Fruit fly (Drosophila melanogaster) whole organism, adult: ENCODE measurements around the gene PH4alphaSG2.

ENCODE experiments used
- CG11617 ChIP-seq: fragments of 200-800 bp; sonication (Bioruptor generic); optimal IDR thresholded peaks from 2 replicates; lab custom pipeline; 2017; ENCODE audit warnings: mild to moderate bottlenecking, missing biosample characterization, missing genetic modification reagents, missing genetic modification characterization
- CG12768 ChIP-seq: fragments of 200-800 bp; sonication (Bioruptor generic); optimal IDR thresholded peaks from 2 replicates; lab custom pipeline; 2017; ENCODE audit warnings: missing biosample characterization, missing genetic modification characterization, mild to moderate bottlenecking, moderate library complexity, missing genetic modification reagents
- CG14711 ChIP-seq: fragments of 200-800 bp; sonication (Bioruptor generic); optimal IDR thresholded peaks from 2 replicates; lab custom pipeline; 2018; ENCODE audit warnings: missing biosample characterization, mild to moderate bottlenecking, missing genetic modification characterization, moderate library complexity
- CG1620 ChIP-seq: fragments of 200-800 bp; sonication (Bioruptor generic); optimal IDR thresholded peaks from 2 replicates; lab custom pipeline; 2016; ENCODE audit warnings: missing biosample characterization, missing genetic modification characterization
- CG33017 ChIP-seq: fragments of 200-800 bp; sonication (Bioruptor generic); optimal IDR thresholded peaks from 2 replicates; lab custom pipeline; 2018; ENCODE audit warnings: missing biosample characterization, mild to moderate bottlenecking, missing genetic modification characterization, moderate library complexity
- CG5204 ChIP-seq: fragments of 200-800 bp; sonication (Bioruptor generic); optimal IDR thresholded peaks from 2 replicates; lab custom pipeline; 2016; ENCODE audit warnings: missing biosample characterization, missing genetic modification characterization
- CG7045 ChIP-seq: fragments of 200-800 bp; sonication (Bioruptor generic); optimal IDR thresholded peaks from 2 replicates; lab custom pipeline; 2017; ENCODE audit warnings: missing biosample characterization, mild to moderate bottlenecking, missing genetic modification characterization
- CG7101 ChIP-seq: fragments of 200-800 bp; sonication (Bioruptor generic); optimal IDR thresholded peaks from 2 replicates; lab custom pipeline; 2018; ENCODE audit warnings: missing biosample characterization, mild to moderate bottlenecking, missing genetic modification characterization, moderate library complexity
- Clk ChIP-seq: fragments of 200-800 bp; sonication (Bioruptor generic); optimal IDR thresholded peaks from 2 replicates; lab custom pipeline; 2017; ENCODE audit warnings: missing biosample characterization, missing genetic modification characterization
- Crg-1 ChIP-seq: fragments of 200-800 bp; sonication (Bioruptor generic); optimal IDR thresholded peaks from 2 replicates; lab custom pipeline; 2016; ENCODE audit warnings: missing biosample characterization, missing genetic modification characterization
- Hr96 ChIP-seq: fragments of 200-800 bp; sonication (Bioruptor generic); optimal IDR thresholded peaks from 2 replicates; lab custom pipeline; 2016; ENCODE audit warnings: missing biosample characterization, missing genetic modification characterization
- Mnt ChIP-seq: fragments of 200-800 bp; sonication (Bioruptor generic); optimal IDR thresholded peaks from 2 replicates; lab custom pipeline; 2016; ENCODE audit warnings: missing biosample characterization, mild to moderate bottlenecking, missing genetic modification characterization
- bab1 ChIP-seq: fragments of 200-800 bp; sonication (Bioruptor generic); optimal IDR thresholded peaks from 3 replicates; lab custom pipeline; 2019; ENCODE audit warnings: missing biosample characterization, mild to moderate bottlenecking, missing genetic modification characterization, moderate library complexity
- cic ChIP-seq: fragments of 200-800 bp; sonication (Bioruptor generic); optimal IDR thresholded peaks from 2 replicates; lab custom pipeline; 2017; ENCODE audit warnings: missing biosample characterization, mild to moderate bottlenecking, missing genetic modification characterization, moderate library complexity
- cnc ChIP-seq, 2 experiments: fragments of >200 bp; optimal IDR thresholded peaks; 2 replicates each; lab custom pipeline; 2017
- kay ChIP-seq: fragments of 200-800 bp; sonication (Bioruptor generic); peaks from one replicate; lab custom pipeline; 2016; ENCODE audit warnings: missing biosample characterization, missing genetic modification characterization, borderline replicate concordance
- pad ChIP-seq: fragments of 200-800 bp; sonication (Bioruptor generic); optimal IDR thresholded peaks from 3 replicates; lab custom pipeline; 2017; ENCODE audit warnings: missing biosample characterization, missing genetic modification characterization, mild to moderate bottlenecking, moderate library complexity, missing genetic modification reagents
- tj ChIP-seq: fragments of 200-800 bp; sonication (Bioruptor generic); optimal IDR thresholded peaks from 3 replicates; lab custom pipeline; 2017; ENCODE audit warnings: missing biosample characterization, mild to moderate bottlenecking, missing genetic modification characterization, moderate library complexity
- toe ChIP-seq: fragments of 200-800 bp; sonication (Bioruptor generic); optimal IDR thresholded peaks from 2 replicates; lab custom pipeline; 2016; ENCODE audit warnings: missing biosample characterization, missing genetic modification characterization

Gene PH4alphaSG2

dm6 chr3R:30476367-30476766, 13.5 kb upstream of the PH4alphaSG2 start, which contains the start of gene spdo:
Gene spdo (plus strand): TSS chr3R:30476684.
- TF ChIP-seq Clk (GFP tag; lab: Kevin White, UChicago) (no peak), bab1 (GFP tag; lab: Kevin White, UChicago) (no peak), pad (GFP tag; lab: Kevin White, UChicago) (no peak), CG33017 (tag; lab: Kevin White, UChicago) (no peak), Hr96 (no peak), cic (GFP tag; lab: Kevin White, UChicago) (no peak), CG11617 (GFP tag; lab: Kevin White, UChicago) (no peak), cnc (optimal IDR thresholded peaks at IDR 0.05; lab: Kevin White, UChicago) (no peak)

- TF ChIP-seq cnc (optimal IDR thresholded peaks at IDR 0.05; lab: Kevin White, UChicago) (no peak), cic (GFP tag; lab: Kevin White, UChicago) (no peak), Hr96 (no peak), pad (GFP tag; lab: Kevin White, UChicago) (no peak), CG14711 (tag; lab: Kevin White, UChicago) (no peak), kay (GFP tag; lab: Kevin White, UChicago) (no peak), CG1620 (no peak), CG12768 (no peak), tj (GFP tag; lab: Kevin White, UChicago) (no peak), bab1 (GFP tag; lab: Kevin White, UChicago) (no peak)
Observed at dm6 chr3R:30487828-30488227, 2.0 kb upstream of the PH4alphaSG2 start, which contains the start of gene Jon99Fii. Gene Jon99Fii (minus strand): TSS chr3R:30487928.

dm6 chr3R:30488663-30489062, 1.2 kb upstream of the PH4alphaSG2 start, which contains the start of gene Jon99Fi:
Gene Jon99Fi (plus strand): TSS chr3R:30488963.
- TF ChIP-seq pad (GFP tag; lab: Kevin White, UChicago), result no peak
- TF ChIP-seq CG11617 (GFP tag; lab: Kevin White, UChicago), result no peak
- no peak for TF ChIP-seq kay (GFP tag; lab: Kevin White, UChicago)
- TF ChIP-seq CG5204 (GFP tag; lab: Kevin White, UChicago), result no peak
- no peak for TF ChIP-seq cnc (optimal IDR thresholded peaks at IDR 0.05; lab: Kevin White, UChicago)
- TF ChIP-seq CG7045, result no peak
- no peak for TF ChIP-seq CG1620
- no peak for TF ChIP-seq cic (GFP tag; lab: Kevin White, UChicago)
- TF ChIP-seq CG7101 (tag; lab: Kevin White, UChicago), result no peak
- no peak for TF ChIP-seq Clk (GFP tag; lab: Kevin White, UChicago)
- TF ChIP-seq tj (GFP tag; lab: Kevin White, UChicago), result no peak

- no peak for TF ChIP-seq CG7045
- TF ChIP-seq CG33017 (tag; lab: Kevin White, UChicago), result no peak
- TF ChIP-seq bab1 (GFP tag; lab: Kevin White, UChicago), result no peak
- no peak for TF ChIP-seq CG11617 (GFP tag; lab: Kevin White, UChicago)
- no peak for TF ChIP-seq toe
- TF ChIP-seq cic (GFP tag; lab: Kevin White, UChicago), result no peak
Observed at dm6 chr3R:30496103-30496858, 6.4 kb downstream of the PH4alphaSG2 start, which contains the start of gene PH4alphaMP. Gene PH4alphaMP (minus strand): TSS chr3R:30496153.

- TF ChIP-seq CG7045 (no peak), Clk (GFP tag; lab: Kevin White, UChicago) (no peak), CG5204 (GFP tag; lab: Kevin White, UChicago) (no peak), cic (GFP tag; lab: Kevin White, UChicago) (no peak), cnc (optimal IDR thresholded peaks at IDR 0.05; lab: Kevin White, UChicago) (no peak), Mnt (GFP tag; lab: Kevin White, UChicago) (no peak), pad (GFP tag; lab: Kevin White, UChicago) (no peak), Hr96 (no peak), bab1 (GFP tag; lab: Kevin White, UChicago) (no peak)
Observed at dm6 chr3R:30500226-30500625, 10.4 kb downstream of the PH4alphaSG2 start, which contains the start of gene PH4alphaNE1. Gene PH4alphaNE1 (minus strand): TSS chr3R:30500326.

- no peak for TF ChIP-seq CG7045
- no peak for TF ChIP-seq CG11617 (GFP tag; lab: Kevin White, UChicago)
- no peak for TF ChIP-seq cic (GFP tag; lab: Kevin White, UChicago)
- TF ChIP-seq toe, result no peak
- no peak for TF ChIP-seq tj (GFP tag; lab: Kevin White, UChicago)
- no peak for TF ChIP-seq Mnt (GFP tag; lab: Kevin White, UChicago)
- no peak for TF ChIP-seq CG33017 (tag; lab: Kevin White, UChicago)
- TF ChIP-seq Crg-1 (GFP tag; lab: Kevin White, UChicago), result no peak
- no peak for TF ChIP-seq CG5204 (GFP tag; lab: Kevin White, UChicago)
- no peak for TF ChIP-seq kay (GFP tag; lab: Kevin White, UChicago)
- TF ChIP-seq cnc (optimal IDR thresholded peaks at IDR 0.05; lab: Kevin White, UChicago), result no peak
- TF ChIP-seq Hr96, result no peak
- TF ChIP-seq Clk (GFP tag; lab: Kevin White, UChicago), result no peak
Observed at dm6 chr3R:30501174-30501573, 11.3 kb downstream of the PH4alphaSG2 start.

- TF ChIP-seq toe (no peak), cnc (optimal IDR thresholded peaks at IDR 0.05; lab: Kevin White, UChicago) (no peak), CG33017 (tag; lab: Kevin White, UChicago) (no peak), CG14711 (tag; lab: Kevin White, UChicago) (no peak), cic (GFP tag; lab: Kevin White, UChicago) (no peak), CG7045 (no peak), Crg-1 (GFP tag; lab: Kevin White, UChicago) (no peak), tj (GFP tag; lab: Kevin White, UChicago) (no peak), CG5204 (GFP tag; lab: Kevin White, UChicago) (no peak), CG11617 (GFP tag; lab: Kevin White, UChicago) (no peak), pad (GFP tag; lab: Kevin White, UChicago) (no peak)
Observed at dm6 chr3R:30503406-30503805, 13.5 kb downstream of the PH4alphaSG2 start, which contains the start of gene CG31371. Gene CG31371 (minus strand): TSS chr3R:30503506.
